Fruit fly (Drosophila melanogaster) whole organism, prepupa: Measurements from ENCODE around the gene CG42390.

ENCODE experiments used
- CG10669 ChIP-seq: fragments of 200-800 bp; sonication (Bioruptor generic); optimal IDR thresholded peaks from 3 replicates; lab custom pipeline; 2018; ENCODE audit warnings: missing biosample characterization, mild to moderate bottlenecking, missing genetic modification characterization, moderate library complexity
- CG6276 ChIP-seq: fragments of 200-800 bp; sonication (Bioruptor generic); optimal IDR thresholded peaks from 2 replicates; lab custom pipeline; 2017; ENCODE audit warnings: missing biosample characterization, mild to moderate bottlenecking, missing genetic modification characterization
- CG9139 ChIP-seq: fragments of 200-800 bp; sonication (Bioruptor generic); optimal IDR thresholded peaks from 3 replicates; lab custom pipeline; 2017; ENCODE audit warnings: missing biosample characterization, mild to moderate bottlenecking, missing genetic modification characterization
- Ets21C ChIP-seq: fragments of 200-800 bp; sonication (Bioruptor generic); optimal IDR thresholded peaks from 3 replicates; lab custom pipeline; 2016; ENCODE audit warnings: missing biosample characterization, missing genetic modification characterization
- Gug ChIP-seq: fragments of 200-800 bp; sonication (Bioruptor generic); IDR thresholded peaks from 2 replicates; pipeline ENCODE4 v1.3.6; 2022; ENCODE audit warnings: missing biosample characterization, missing genetic modification characterization
- dsx ChIP-seq: fragments of 200-800 bp; optimal IDR thresholded peaks from 3 replicates; lab custom pipeline; 2019; ENCODE audit warnings: missing biosample characterization, mild to moderate bottlenecking, missing genetic modification characterization, moderate library complexity; ENCODE audit not compliant: poor library complexity, severe bottlenecking
- esn ChIP-seq: fragments of 200-800 bp; sonication (Bioruptor generic); optimal IDR thresholded peaks from 2 replicates; lab custom pipeline; 2016; ENCODE audit warnings: missing biosample characterization, mild to moderate bottlenecking, missing genetic modification characterization, moderate library complexity
- svp ChIP-seq: fragments of 200-800 bp; sonication (Bioruptor generic); peaks from one replicate; lab custom pipeline; 2016; ENCODE audit warnings: missing biosample characterization, missing genetic modification characterization
- vri ChIP-seq: fragments of 200-800 bp; sonication (Bioruptor generic); optimal IDR thresholded peaks from 3 replicates; lab custom pipeline; 2016; ENCODE audit warnings: missing biosample characterization, mild to moderate bottlenecking, missing genetic modification characterization

- TF ChIP-seq esn (no peak), Ets21C (GFP tag; lab: Kevin White, UChicago) (no peak), CG6276 (GFP tag; lab: Kevin White, UChicago) (no peak), svp (GFP tag; lab: Kevin White, UChicago) (no peak), CG9139 (GFP tag; lab: Kevin White, UChicago) (no peak), Gug (GFP tag; lab: Robert Waterston, UW) (no peak), vri (GFP tag; lab: Kevin White, UChicago) (no peak), dsx (GFP tag; lab: Kevin White, UChicago) (no peak), CG10669 (GFP tag; lab: Kevin White, UChicago) (no peak)
Observed at dm6 chr3R:22096893-22097292, 23.0 kb upstream of the CG42390 start.
